Worm (Caenorhabditis elegans) whole organism, young adult: ENCODE results near the gene M02D8.6.

Source experiments
- B0035.1 ChIP-seq: sonication (generic microtip); optimal IDR thresholded peaks from 2 replicates; lab custom pipeline; 2016; ENCODE audit warnings: missing genetic modification characterization, mild to moderate bottlenecking, missing compliant biosample characterization, missing genotype, missing genetic modification reagents
- B0261.1 ChIP-seq: sonication (generic microtip); optimal IDR thresholded peaks from 2 replicates; lab custom pipeline; 2016; ENCODE audit warnings: mild to moderate bottlenecking, missing genetic modification characterization, moderate library complexity, missing compliant biosample characterization
- C06A6.2 ChIP-seq: fragments of 200-800 bp; sonication (Bioruptor generic); conservative IDR thresholded peaks from 2 replicates; pipeline ENCODE4 v1.3.6; 2022; ENCODE audit warnings: missing genetic modification characterization, missing compliant biosample characterization
- F39B2.1 ChIP-seq: fragments of 200-800 bp; sonication (Bioruptor generic); IDR thresholded peaks from 2 replicates; pipeline ENCODE4 v1.3.6; 2022; ENCODE audit warnings: missing genetic modification reagents, missing genetic modification characterization, missing compliant biosample characterization
- F55B11.4 ChIP-seq: sonication (generic microtip); optimal IDR thresholded peaks from 2 replicates; lab custom pipeline; 2016; ENCODE audit warnings: missing compliant biosample characterization, missing genetic modification characterization, borderline replicate concordance; ENCODE audit not compliant: insufficient read depth
- T07F8.4 ChIP-seq: sonication (generic microtip); optimal IDR thresholded peaks from 2 replicates; lab custom pipeline; 2016; ENCODE audit warnings: mild to moderate bottlenecking, missing genetic modification characterization, moderate library complexity, missing compliant biosample characterization
- Y53F4B.3 ChIP-seq: fragments of 200-800 bp; sonication (Bioruptor generic); IDR thresholded peaks from 2 replicates; pipeline ENCODE4 v1.3.6; 2022; ENCODE audit warnings: missing genetic modification reagents, missing genetic modification characterization, missing compliant biosample characterization
- Y53G8AR.9 ChIP-seq: fragments of 200-800 bp; sonication (Bioruptor generic); conservative IDR thresholded peaks from 2 replicates; pipeline ENCODE4 v1.3.6; 2022; ENCODE audit warnings: missing genetic modification reagents, missing genetic modification characterization, missing compliant biosample characterization
- attf-6 ChIP-seq: fragments of 200-800 bp; sonication (Bioruptor generic); IDR thresholded peaks from 2 replicates; pipeline ENCODE4 v1.3.6; 2022; ENCODE audit warnings: missing genetic modification reagents, missing genetic modification characterization, missing compliant biosample characterization
- ccch-3 ChIP-seq: fragments of 200-800 bp; sonication (Bioruptor generic); optimal IDR thresholded peaks from 2 replicates; lab custom pipeline; 2018; ENCODE audit warnings: mild to moderate bottlenecking, missing genetic modification characterization, missing compliant biosample characterization
- ceh-91 ChIP-seq: fragments of 200-800 bp; sonication (Bioruptor generic); IDR thresholded peaks from 2 replicates; pipeline ENCODE4 v1.3.6; 2022; ENCODE audit warnings: missing genetic modification reagents, missing genetic modification characterization, missing compliant biosample characterization
- chd-7 ChIP-seq: sonication (generic microtip); optimal IDR thresholded peaks from 2 replicates; lab custom pipeline; 2016; ENCODE audit warnings: mild to moderate bottlenecking, missing genetic modification characterization, moderate library complexity, missing compliant biosample characterization
- dpff-1 ChIP-seq: sonication (generic microtip); optimal IDR thresholded peaks from 2 replicates; lab custom pipeline; 2017; ENCODE audit warnings: mild to moderate bottlenecking, missing genetic modification characterization, missing compliant biosample characterization
- dpl-1 ChIP-seq: fragments of 150-350 bp; optimal IDR thresholded peaks from 2 replicates; lab custom pipeline; 2014; ENCODE audit warnings: missing biosample characterization, missing genetic modification reagents, missing genetic modification characterization
- egl-18 ChIP-seq: fragments of 200-800 bp; sonication (Bioruptor generic); IDR thresholded peaks from 2 replicates; pipeline ENCODE4 v1.3.6; 2022; ENCODE audit warnings: missing genetic modification reagents, missing genetic modification characterization, missing compliant biosample characterization
- egrh-3 ChIP-seq: fragments of 200-800 bp; sonication (Bioruptor generic); IDR thresholded peaks from 2 replicates; pipeline ENCODE4 v1.3.6; 2022; ENCODE audit warnings: missing genetic modification reagents, missing genetic modification characterization, missing compliant biosample characterization
- him-1 ChIP-seq: sonication (generic microtip); optimal IDR thresholded peaks from 2 replicates; lab custom pipeline; 2016; ENCODE audit warnings: missing genotype, missing genetic modification reagents, missing genetic modification characterization, missing compliant biosample characterization
- hlh-26 ChIP-seq: fragments of 200-800 bp; sonication (Bioruptor generic); conservative IDR thresholded peaks from 2 replicates; pipeline ENCODE4 v1.3.6; 2022; ENCODE audit warnings: missing genetic modification reagents, missing genetic modification characterization, missing compliant biosample characterization
- let-607 ChIP-seq, 2 experiments: fragments of 200-800 bp in 1 of 2; sonication (Bioruptor generic) in 1 of 2; sonication (generic microtip) in 1 of 2; optimal IDR thresholded peaks; 2 replicates each; lab custom pipeline; 2016 to 2018; ENCODE audit warnings: mild to moderate bottlenecking in 2 of 2, missing compliant biosample characterization in 2 of 2, missing genetic modification characterization in 2 of 2, moderate library complexity in 2 of 2, missing genotype in 1 of 2
- lin-26 ChIP-seq: fragments of 200-800 bp; sonication (Bioruptor generic); IDR thresholded peaks from 2 replicates; pipeline ENCODE4 v1.3.6; 2022; ENCODE audit warnings: missing genetic modification reagents, missing genetic modification characterization, missing compliant biosample characterization
- lir-1 ChIP-seq: fragments of 200-800 bp; sonication (Bioruptor generic); conservative IDR thresholded peaks from 2 replicates; pipeline ENCODE4 v1.3.6; 2022; ENCODE audit warnings: missing genetic modification reagents, missing genetic modification characterization, missing compliant biosample characterization
- madf-10 ChIP-seq: sonication (generic microtip); optimal IDR thresholded peaks from 2 replicates; lab custom pipeline; 2016; ENCODE audit warnings: mild to moderate bottlenecking, missing genetic modification characterization, missing compliant biosample characterization
- madf-3 ChIP-seq: fragments of 200-800 bp; sonication (Bioruptor generic); IDR thresholded peaks from 2 replicates; pipeline ENCODE4 v1.3.6; 2022; ENCODE audit warnings: missing genetic modification reagents, missing genetic modification characterization, missing compliant biosample characterization
- madf-8 ChIP-seq: fragments of 200-800 bp; sonication (Bioruptor generic); conservative IDR thresholded peaks from 2 replicates; pipeline ENCODE4 v1.3.6; 2022; ENCODE audit warnings: missing genetic modification reagents, missing genetic modification characterization, missing compliant biosample characterization
- mel-28 ChIP-seq: sonication (generic microtip); optimal IDR thresholded peaks from 2 replicates; lab custom pipeline; 2016; ENCODE audit warnings: borderline replicate concordance, mild to moderate bottlenecking, missing genetic modification characterization, missing compliant biosample characterization
- mxl-1 ChIP-seq: sonication (generic microtip); optimal IDR thresholded peaks from 2 replicates; lab custom pipeline; 2016; ENCODE audit warnings: missing genetic modification characterization, missing compliant biosample characterization
- nfyb-1 ChIP-seq: fragments of 200-800 bp; sonication (Bioruptor generic); IDR thresholded peaks from 2 replicates; pipeline ENCODE4 v1.3.6; 2022; ENCODE audit warnings: missing genetic modification reagents, missing genetic modification characterization, missing compliant biosample characterization
- nhr-27 ChIP-seq: fragments of 200-800 bp; sonication (Bioruptor generic); optimal IDR thresholded peaks from 2 replicates; lab custom pipeline; 2018; ENCODE audit warnings: mild to moderate bottlenecking, missing genetic modification characterization, moderate library complexity, missing compliant biosample characterization
- nhr-90 ChIP-seq: sonication (generic microtip); optimal IDR thresholded peaks from 2 replicates; lab custom pipeline; 2016; ENCODE audit warnings: missing genotype, mild to moderate bottlenecking, missing genetic modification characterization, missing compliant biosample characterization
- pbrm-1 ChIP-seq: fragments of 200-800 bp; sonication (Bioruptor generic); IDR thresholded peaks from 2 replicates; pipeline ENCODE4 v1.3.6; 2022; ENCODE audit warnings: missing genetic modification reagents, missing genetic modification characterization, missing compliant biosample characterization
- rec-8 ChIP-seq, 2 experiments: sonication (generic microtip); optimal IDR thresholded peaks; 2 replicates each; lab custom pipeline; 2016; ENCODE audit warnings: mild to moderate bottlenecking in 2 of 2, missing genetic modification characterization in 2 of 2, missing genetic modification reagents in 2 of 2, missing genotype in 2 of 2, missing biosample characterization in 1 of 2, missing compliant biosample characterization in 1 of 2, moderate library complexity in 1 of 2
- repo-1 ChIP-seq: sonication (generic microtip); optimal IDR thresholded peaks from 2 replicates; lab custom pipeline; 2017; ENCODE audit warnings: mild to moderate bottlenecking, missing genetic modification characterization, missing compliant biosample characterization
- snpc-1.1 ChIP-seq: sonication (generic microtip); optimal IDR thresholded peaks from 2 replicates; lab custom pipeline; 2017; ENCODE audit warnings: missing genetic modification characterization, mild to moderate bottlenecking, missing compliant biosample characterization, antibody characterized with exemption, moderate library complexity, missing genotype, missing genetic modification reagents; ENCODE audit not compliant: insufficient read depth
- snpc-1.3 ChIP-seq: sonication (generic microtip); optimal IDR thresholded peaks from 2 replicates; lab custom pipeline; 2017; ENCODE audit warnings: missing genetic modification characterization, mild to moderate bottlenecking, missing compliant biosample characterization, antibody characterized with exemption, moderate library complexity, missing genotype, missing genetic modification reagents; ENCODE audit not compliant: insufficient read depth
- snpc-3.4 ChIP-seq: sonication (generic microtip); optimal IDR thresholded peaks from 2 replicates; lab custom pipeline; 2017; ENCODE audit warnings: missing genetic modification characterization, mild to moderate bottlenecking, missing compliant biosample characterization, antibody characterized with exemption, moderate library complexity, missing genotype, missing genetic modification reagents
- snpc-4 ChIP-seq, 5 experiments: fragments of 150-350 bp in 1 of 5; sonication (generic microtip) in 4 of 5; optimal IDR thresholded peaks; 2 replicates each; lab custom pipeline; 2014 to 2018; ENCODE audit warnings: missing genetic modification characterization in 5 of 5, missing biosample characterization in 3 of 5, antibody characterized with exemption in 2 of 5, mild to moderate bottlenecking in 2 of 5, missing compliant biosample characterization in 2 of 5, missing genotype in 2 of 5, moderate library complexity in 2 of 5, missing genetic modification reagents in 1 of 5
- tbx-9 ChIP-seq: sonication (generic microtip); optimal IDR thresholded peaks from 2 replicates; lab custom pipeline; 2016; ENCODE audit warnings: borderline replicate concordance, missing genetic modification characterization, inconsistent platforms, missing compliant biosample characterization
- unc-62 ChIP-seq: fragments of 150-350 bp; optimal IDR thresholded peaks from 2 replicates; lab custom pipeline; 2014; ENCODE audit warnings: missing biosample characterization, missing genetic modification reagents, missing genetic modification characterization
- zfh-2 ChIP-seq: fragments of 200-800 bp; sonication (Bioruptor generic); conservative IDR thresholded peaks from 2 replicates; pipeline ENCODE4 v1.3.6; 2022; ENCODE audit warnings: missing genetic modification reagents, missing genetic modification characterization, missing compliant biosample characterization
- ztf-28 ChIP-seq: fragments of 200-800 bp; sonication (Bioruptor generic); IDR thresholded peaks from 2 replicates; pipeline ENCODE4 v1.3.6; 2022; ENCODE audit warnings: missing genetic modification reagents, missing genetic modification characterization, missing compliant biosample characterization
- ztf-6 ChIP-seq: fragments of 200-800 bp; sonication (Bioruptor generic); IDR thresholded peaks from 2 replicates; pipeline ENCODE4 v1.3.6; 2022; ENCODE audit warnings: missing genetic modification reagents, missing genetic modification characterization, missing compliant biosample characterization

Gene M02D8.6

ce11 chrX:8741629-8742170 is 10.0 kb upstream of the M02D8.6 start:
- no peak for TF ChIP-seq ztf-6
- peak; percentile 91 for TF ChIP-seq zfh-2
- no peak for TF ChIP-seq unc-62 (GFP tag; lab: Kevin White, UChicago)
- no peak for TF ChIP-seq chd-7 (tag; lab: Kevin White, UChicago)
- TF ChIP-seq mxl-1 (tag; lab: Kevin White, UChicago), result no peak
- TF ChIP-seq madf-8 (GFP tag; lab: Robert Waterston, UW), result no peak
- TF ChIP-seq Y53G8AR.9 (GFP tag; lab: Robert Waterston, UW), result no peak
- peak; percentile 66 for TF ChIP-seq snpc-4 (GFP tag; optimal IDR thresholded peaks at IDR 0.05; lab: Kevin White, UChicago)
- peak in 2 of 4 experiments; percentile 88 to 92 for TF ChIP-seq snpc-4 (tag; optimal IDR thresholded peaks at IDR 0.05; lab: Kevin White, UChicago)
- TF ChIP-seq dpff-1 (tag; lab: Kevin White, UChicago), result no peak
- 0 out of 2 replicates have a peak, but pooled peaks have one; percentile 8 for TF ChIP-seq lin-26 (GFP tag; lab: Robert Waterston, UW)
- TF ChIP-seq egrh-3 (GFP tag; lab: Robert Waterston, UW), result peak; percentile 52; the same call in 1 of the 2 replicates
- no peak for TF ChIP-seq egl-18 (GFP tag; lab: Robert Waterston, UW)
- TF ChIP-seq lir-1 (GFP tag; lab: Robert Waterston, UW), result no peak
- peak; percentile 8 for TF ChIP-seq madf-10 (tag; lab: Kevin White, UChicago)
- no peak for TF ChIP-seq rec-8 (tag; optimal IDR thresholded peaks at IDR 0.05; lab: Kevin White, UChicago)
- TF ChIP-seq snpc-1.1 (tag; lab: Kevin White, UChicago), result peak; percentile 13
- TF ChIP-seq F55B11.4 (tag; lab: Kevin White, UChicago), result no peak
- TF ChIP-seq pbrm-1 (GFP tag; lab: Robert Waterston, UW), result 0 out of 2 replicates have a peak, but pooled peaks have one; percentile 26
- TF ChIP-seq hlh-26, result no peak
- TF ChIP-seq, all 124 proteins: peak for 7

- TF ChIP-seq madf-10 (tag; lab: Kevin White, UChicago), result no peak
- no peak for TF ChIP-seq attf-6
- TF ChIP-seq him-1 (tag; lab: Kevin White, UChicago), result no peak
- TF ChIP-seq let-607 (tag; optimal IDR thresholded peaks at IDR 0.05; lab: Kevin White, UChicago), result no peak
- TF ChIP-seq madf-3 (GFP tag; lab: Robert Waterston, UW), result no peak
- TF ChIP-seq ceh-91 (GFP tag; lab: Robert Waterston, UW), result no peak
- TF ChIP-seq unc-62 (GFP tag; lab: Kevin White, UChicago), result no peak
- no peak for TF ChIP-seq dpl-1 (GFP tag; lab: Kevin White, UChicago)
- no peak for TF ChIP-seq B0035.1 (tag; lab: Kevin White, UChicago)
- no peak for TF ChIP-seq C06A6.2
- TF ChIP-seq Y53F4B.3 (GFP tag; lab: Robert Waterston, UW), result no peak
- no peak for TF ChIP-seq snpc-3.4
Observed at ce11 chrX:8739373-8739772, 7.7 kb upstream of the M02D8.6 start, which contains the start of gene M02D8.2. Gene M02D8.2, plus strand, starts transcription at chrX:8739673.

ce11 chrX:8737801-8738200 is 6.1 kb upstream of the M02D8.6 start:
- no peak for TF ChIP-seq snpc-1.1 (tag; lab: Kevin White, UChicago)
- TF ChIP-seq ztf-28 (GFP tag; lab: Robert Waterston, UW), result no peak
- no peak for TF ChIP-seq F39B2.1 (GFP tag; lab: Robert Waterston, UW)
- TF ChIP-seq snpc-1.3 (tag; lab: Kevin White, UChicago), result no peak
- no peak for TF ChIP-seq nhr-90 (tag; lab: Kevin White, UChicago)
- TF ChIP-seq nhr-27 (tag; lab: Kevin White, UChicago), result no peak
- no peak for TF ChIP-seq nfyb-1 (GFP tag; lab: Robert Waterston, UW)
- no peak for TF ChIP-seq hlh-26
- no peak for TF ChIP-seq ccch-3 (GFP tag; lab: Kevin White, UChicago)
- no peak for TF ChIP-seq mel-28 (tag; lab: Kevin White, UChicago)
- no peak for TF ChIP-seq chd-7 (tag; lab: Kevin White, UChicago)
- TF ChIP-seq repo-1 (tag; lab: Kevin White, UChicago), result no peak
- TF ChIP-seq B0035.1 (tag; lab: Kevin White, UChicago), result no peak
- no peak for TF ChIP-seq T07F8.4 (tag; lab: Kevin White, UChicago)
- no peak for TF ChIP-seq tbx-9 (tag; lab: Kevin White, UChicago)
- TF ChIP-seq B0261.1 (tag; lab: Kevin White, UChicago), result no peak
